Worm (Caenorhabditis elegans) whole organism, early embryonic: ENCODE measurements around the gene sri-53.

Experiments
- ama-1 ChIP-seq: fragments of 150-350 bp; optimal IDR thresholded peaks from 2 replicates; lab custom pipeline; 2014
- ceh-13 ChIP-seq: fragments of 200-800 bp; sonication (Bioruptor generic); optimal IDR thresholded peaks from 2 replicates; lab custom pipeline; 2018; ENCODE audit warnings: mild to moderate bottlenecking, missing genetic modification characterization, missing compliant biosample characterization
- ceh-36 ChIP-seq: sonication (generic microtip); optimal IDR thresholded peaks from 2 replicates; lab custom pipeline; 2016; ENCODE audit warnings: missing genetic modification characterization, inconsistent platforms, missing compliant biosample characterization
- ets-7 ChIP-seq: sonication (generic microtip); optimal IDR thresholded peaks from 2 replicates; lab custom pipeline; 2016; ENCODE audit warnings: missing genotype, missing genetic modification characterization, missing compliant biosample characterization
- flt-1 ChIP-seq: fragments of 200-800 bp; sonication (Bioruptor generic); IDR thresholded peaks from 2 replicates; pipeline ENCODE4 v1.3.6; 2022; ENCODE audit warnings: missing genetic modification characterization, missing compliant biosample characterization
- hmbx-1 ChIP-seq: sonication (generic microtip); optimal IDR thresholded peaks from 2 replicates; lab custom pipeline; 2016; ENCODE audit warnings: mild to moderate bottlenecking, missing genetic modification characterization, missing compliant biosample characterization
- hmg-4 ChIP-seq: fragments of 200-800 bp; sonication (Bioruptor generic); optimal IDR thresholded peaks from 2 replicates; lab custom pipeline; 2018; ENCODE audit warnings: mild to moderate bottlenecking, missing genetic modification characterization, missing compliant biosample characterization
- pes-1 ChIP-seq: fragments of 200-800 bp; sonication (Bioruptor generic); IDR thresholded peaks from 2 replicates; pipeline ENCODE4 v1.3.6; 2022; ENCODE audit warnings: missing genetic modification reagents, missing genetic modification characterization, missing compliant biosample characterization
- scrt-1 ChIP-seq: fragments of 200-800 bp; sonication (Bioruptor generic); IDR thresholded peaks from 2 replicates; pipeline ENCODE4 v1.3.6; 2022; ENCODE audit warnings: missing genetic modification characterization, missing compliant biosample characterization
- sea-1 ChIP-seq: fragments of 200-800 bp; sonication (Bioruptor generic); conservative IDR thresholded peaks from 2 replicates; pipeline ENCODE4 v1.3.6; 2022; ENCODE audit warnings: missing genetic modification characterization, missing compliant biosample characterization
- tbx-37 ChIP-seq: fragments of 200-800 bp; sonication (Bioruptor generic); conservative IDR thresholded peaks from 2 replicates; pipeline ENCODE4 v1.3.6; 2022; ENCODE audit warnings: missing genetic modification reagents, missing genetic modification characterization, missing compliant biosample characterization
- tra-4 ChIP-seq: sonication (generic microtip); optimal IDR thresholded peaks from 2 replicates; lab custom pipeline; 2017; ENCODE audit warnings: missing genetic modification characterization, missing compliant biosample characterization

DNA sequence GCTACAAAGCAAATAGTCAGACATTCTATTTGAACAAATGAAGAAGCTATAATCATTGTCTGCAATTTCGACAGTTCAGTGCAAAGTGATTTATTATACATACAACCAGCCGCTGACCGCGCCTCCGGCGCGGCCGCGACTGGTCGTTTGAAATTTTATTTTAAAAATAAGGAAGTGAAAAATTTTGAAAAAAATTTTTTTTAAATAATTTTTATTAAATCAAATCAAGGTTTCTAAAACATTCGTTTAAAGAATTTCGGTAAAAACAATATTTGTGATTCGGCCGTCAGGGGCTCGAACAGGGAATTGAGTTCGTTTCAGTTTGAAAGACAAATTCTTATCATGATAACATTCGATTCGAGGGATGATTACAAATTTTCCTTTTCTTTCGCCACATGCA, 30.2 kb downstream of the sri-53 start, which contains the start of gene Y27F2A.10:
- TF ChIP-seq tbx-37: no peak
- TF ChIP-seq tra-4: no peak
- TF ChIP-seq flt-1 (GFP tag; lab: Robert Waterston, UW): no peak
- TF ChIP-seq ama-1 (lab: Kevin White, UChicago): no peak
- TF ChIP-seq pes-1: no peak
- no peak for TF ChIP-seq ceh-13 (GFP tag; lab: Kevin White, UChicago)
- TF ChIP-seq scrt-1 (GFP tag; lab: Robert Waterston, UW): no peak
- no peak for TF ChIP-seq ets-7
- TF ChIP-seq ceh-36 (tag; lab: Kevin White, UChicago): no peak
- no peak for TF ChIP-seq hmbx-1
- TF ChIP-seq sea-1 (GFP tag; lab: Robert Waterston, UW): no peak
- TF ChIP-seq hmg-4 (GFP tag; lab: Kevin White, UChicago): no peak
